Worm (Caenorhabditis elegans): ENCODE data around the gene ZC477.7.

DNA sequence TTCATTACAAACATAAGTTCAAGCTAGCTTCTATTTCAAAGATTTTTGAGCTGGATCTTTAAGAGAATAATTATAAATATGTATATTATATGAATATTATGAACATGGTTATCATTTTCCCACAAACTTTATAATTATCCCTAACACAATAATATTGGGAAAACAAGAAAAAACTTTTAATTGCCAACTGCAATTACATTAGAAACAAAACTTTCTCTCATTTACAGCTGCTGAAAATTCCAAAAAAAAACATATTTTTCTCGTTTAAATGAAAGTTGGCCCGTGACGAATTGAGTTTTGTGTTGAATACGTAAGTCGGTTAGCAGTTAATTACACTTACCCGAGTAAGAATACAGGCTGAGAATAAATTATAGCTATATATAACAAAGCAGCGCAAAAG lies 48.6 kb downstream of the ZC477.7 start:
- TF ChIP-seq ceh-79 (tag; optimal IDR thresholded peaks at IDR 0.05): no peak
- TF ChIP-seq ztf-26 (tag; optimal IDR thresholded peaks at IDR 0.05): no peak
- TF ChIP-seq die-1 (tag; optimal IDR thresholded peaks at IDR 0.05): no peak
- TF ChIP-seq ztf-25 (GFP tag; IDR thresholded peaks at IDR 0.05): no peak
- no peak for TF ChIP-seq Y53G8AR.9 (GFP tag; conservative IDR thresholded peaks at IDR 0.05)
- TF ChIP-seq nhr-90 (tag; optimal IDR thresholded peaks at IDR 0.05): no peak
- no peak for TF ChIP-seq tlf-1 (GFP tag; optimal IDR thresholded peaks at IDR 0.05)
- no peak for TF ChIP-seq nfyb-1 (GFP tag; IDR thresholded peaks at IDR 0.05)
- no peak for TF ChIP-seq nhr-80 (tag; optimal IDR thresholded peaks at IDR 0.05)
- TF ChIP-seq hsf-1 (GFP tag; IDR thresholded peaks at IDR 0.05): no peak
- TF ChIP-seq F57A8.1 (GFP tag; optimal IDR thresholded peaks at IDR 0.05): no peak

Measured in whole organism, young adult.